Fruit fly (Drosophila melanogaster) whole organism, embryonic: ENCODE measurements around the gene Fic.

Experiments
- CG12236 ChIP-seq: fragments of 200-800 bp; sonication (Bioruptor generic); optimal IDR thresholded peaks from 2 replicates; lab custom pipeline; 2016; ENCODE audit warnings: missing biosample characterization, missing genetic modification characterization
- CG9876 ChIP-seq: fragments of 200-800 bp; sonication (Bioruptor generic); optimal IDR thresholded peaks from 2 replicates; lab custom pipeline; 2016; ENCODE audit warnings: missing biosample characterization, missing genetic modification characterization
- esg ChIP-seq: fragments of 200-800 bp; sonication (Bioruptor generic); conservative IDR thresholded peaks from 2 replicates; pipeline ENCODE4 v1.3.6; 2022; ENCODE audit warnings: missing biosample characterization, missing genetic modification characterization

dm6 chr2L:6424198-6424597, at the start of gene Fic:
- TF ChIP-seq CG12236 (no peak), CG9876 (GFP tag; lab: Kevin White, UChicago) (no peak), esg (GFP tag; lab: Robert Waterston, UW) (no peak)
